Worm (Caenorhabditis elegans) whole organism, L4 larva: Measurements from ENCODE around the gene phb-2.

Experiments
- F26F4.8 ChIP-seq: fragments of 200-800 bp; sonication (Bioruptor generic); conservative IDR thresholded peaks from 2 replicates; pipeline ENCODE4 v1.3.6; 2022; ENCODE audit warnings: missing genetic modification characterization, missing compliant biosample characterization
- F49E8.2 ChIP-seq: sonication (generic microtip); optimal IDR thresholded peaks from 2 replicates; lab custom pipeline; 2016; ENCODE audit warnings: missing compliant biosample characterization, mild to moderate bottlenecking, missing genetic modification characterization, borderline replicate concordance
- Y105C5A.15 ChIP-seq: fragments of 200-800 bp; sonication (Bioruptor generic); IDR thresholded peaks from 2 replicates; pipeline ENCODE4 v1.3.6; 2022; ENCODE audit warnings: missing genetic modification characterization, missing compliant biosample characterization
- ZK337.2 ChIP-seq: fragments of 200-800 bp; sonication (Bioruptor generic); IDR thresholded peaks from 2 replicates; pipeline ENCODE4 v1.3.6; 2022; ENCODE audit warnings: missing genetic modification reagents, missing genetic modification characterization, missing compliant biosample characterization
- aly-2 ChIP-seq: sonication (generic microtip); optimal IDR thresholded peaks from 2 replicates; lab custom pipeline; 2018; ENCODE audit warnings: missing biosample characterization, missing genetic modification characterization
- ama-1 ChIP-seq: fragments of 150-350 bp; optimal IDR thresholded peaks from 2 replicates; lab custom pipeline; 2014; ENCODE audit warnings: inconsistent platforms, mixed read lengths
- attf-4 ChIP-seq: sonication (generic microtip); optimal IDR thresholded peaks from 3 replicates; lab custom pipeline; 2017; ENCODE audit warnings: missing biosample characterization, missing genetic modification characterization
- ceh-20 ChIP-seq: fragments of 200-800 bp; sonication (Bioruptor generic); IDR thresholded peaks from 2 replicates; pipeline ENCODE4 v1.3.6; 2022; ENCODE audit warnings: missing genetic modification reagents, missing genetic modification characterization, missing compliant biosample characterization
- ceh-28 ChIP-seq: fragments of 150-350 bp; optimal IDR thresholded peaks from 2 replicates; lab custom pipeline; 2014; ENCODE audit warnings: missing biosample characterization, missing genetic modification reagents, missing genetic modification characterization
- ceh-32 ChIP-seq: sonication (generic microtip); optimal IDR thresholded peaks from 2 replicates; lab custom pipeline; 2016; ENCODE audit warnings: mild to moderate bottlenecking, missing genetic modification characterization, missing compliant biosample characterization; ENCODE audit not compliant: poor library complexity
- ceh-44 ChIP-seq: fragments of 200-800 bp; sonication (Bioruptor generic); IDR thresholded peaks from 2 replicates; pipeline ENCODE4 v1.3.6; 2022; ENCODE audit warnings: missing genetic modification reagents, missing genetic modification characterization, missing compliant biosample characterization
- ceh-62 ChIP-seq: sonication (generic microtip); optimal IDR thresholded peaks from 2 replicates; lab custom pipeline; 2017; ENCODE audit warnings: missing biosample characterization, missing genetic modification characterization
- ces-1 ChIP-seq: fragments of 150-350 bp; sonication (generic microtip); optimal IDR thresholded peaks from 4 replicates; lab custom pipeline; 2014; ENCODE audit warnings: missing biosample characterization, missing genetic modification reagents, missing genetic modification characterization
- daf-16 ChIP-seq, 3 experiments: sonication (generic microtip); optimal IDR thresholded peaks; 2 replicates each; lab custom pipeline; 2016 to 2017; ENCODE audit warnings: missing genetic modification characterization in 3 of 3, missing genetic modification reagents in 3 of 3, mild to moderate bottlenecking in 2 of 3, missing compliant biosample characterization in 2 of 3, missing biosample characterization in 1 of 3, moderate library complexity in 1 of 3
- daf-19 ChIP-seq: fragments of 200-800 bp; sonication (Bioruptor generic); conservative IDR thresholded peaks from 2 replicates; pipeline ENCODE4 v1.3.6; 2022; ENCODE audit warnings: missing genetic modification characterization, missing compliant biosample characterization
- daf-8 ChIP-seq: fragments of 200-800 bp; sonication (Bioruptor generic); IDR thresholded peaks from 2 replicates; pipeline ENCODE4 v1.3.6; 2022; ENCODE audit warnings: missing genetic modification characterization, missing compliant biosample characterization
- dmd-6 ChIP-seq: fragments of 200-800 bp; sonication (Bioruptor generic); IDR thresholded peaks from 2 replicates; pipeline ENCODE4 v1.3.6; 2022; ENCODE audit warnings: missing genetic modification reagents, missing genetic modification characterization, missing compliant biosample characterization
- duxl-1 ChIP-seq: sonication (generic microtip); optimal IDR thresholded peaks from 2 replicates; lab custom pipeline; 2016; ENCODE audit warnings: mild to moderate bottlenecking, missing genetic modification characterization, moderate library complexity, missing compliant biosample characterization; ENCODE audit not compliant: poor library complexity
- dve-1 ChIP-seq: sonication (generic microtip); optimal IDR thresholded peaks from 2 replicates; lab custom pipeline; 2017; ENCODE audit warnings: antibody characterized with exemption, mild to moderate bottlenecking, missing genetic modification characterization, missing compliant biosample characterization; ENCODE audit not compliant: insufficient read depth
- fos-1 ChIP-seq: fragments of 150-350 bp; optimal IDR thresholded peaks from 2 replicates; lab custom pipeline; 2014; ENCODE audit warnings: missing biosample characterization, missing genetic modification characterization
- gei-8 ChIP-seq: fragments of 200-800 bp; sonication (Bioruptor generic); optimal IDR thresholded peaks from 2 replicates; lab custom pipeline; 2018; ENCODE audit warnings: mild to moderate bottlenecking, missing genetic modification characterization, missing compliant biosample characterization
- hlh-11 ChIP-seq: fragments of 200-800 bp; sonication (Bioruptor generic); optimal IDR thresholded peaks from 2 replicates; lab custom pipeline; 2018; ENCODE audit warnings: mild to moderate bottlenecking, missing genetic modification characterization, missing compliant biosample characterization
- hmg-1.1 ChIP-seq: fragments of 200-800 bp; sonication (Bioruptor generic); IDR thresholded peaks from 2 replicates; pipeline ENCODE4 v1.3.6; 2022; ENCODE audit warnings: missing genetic modification reagents, missing genetic modification characterization, missing compliant biosample characterization
- lin-1 ChIP-seq: fragments of 200-800 bp; sonication (Bioruptor generic); IDR thresholded peaks from 2 replicates; pipeline ENCODE4 v1.3.6; 2022; ENCODE audit warnings: missing genetic modification reagents, missing genetic modification characterization, missing compliant biosample characterization
- lin-29 ChIP-seq: fragments of 200-800 bp; sonication (Bioruptor generic); IDR thresholded peaks from 2 replicates; pipeline ENCODE4 v1.3.6; 2022; ENCODE audit warnings: missing genetic modification reagents, missing genetic modification characterization, missing compliant biosample characterization
- lin-38 ChIP-seq: fragments of 200-800 bp; sonication (Bioruptor generic); IDR thresholded peaks from 2 replicates; pipeline ENCODE4 v1.3.6; 2022; ENCODE audit warnings: missing genetic modification reagents, missing genetic modification characterization, missing compliant biosample characterization
- madf-9 ChIP-seq: fragments of 200-800 bp; sonication (Bioruptor generic); conservative IDR thresholded peaks from 2 replicates; pipeline ENCODE4 v1.3.6; 2022; ENCODE audit warnings: missing genetic modification reagents, missing genetic modification characterization, missing compliant biosample characterization
- mxl-2 ChIP-seq: fragments of 200-800 bp; sonication (Bioruptor generic); conservative IDR thresholded peaks from 2 replicates; pipeline ENCODE4 v1.3.6; 2022; ENCODE audit warnings: missing genetic modification reagents, missing genetic modification characterization, missing compliant biosample characterization
- mxl-3 ChIP-seq: fragments of 200-800 bp; sonication (Bioruptor generic); optimal IDR thresholded peaks from 2 replicates; lab custom pipeline; 2018; ENCODE audit warnings: mild to moderate bottlenecking, missing genetic modification characterization, missing compliant biosample characterization
- nhr-10 ChIP-seq: fragments of 150-350 bp; optimal IDR thresholded peaks from 2 replicates; lab custom pipeline; 2014; ENCODE audit warnings: missing biosample characterization, missing genetic modification characterization
- nhr-11 ChIP-seq: fragments of 150-350 bp; optimal IDR thresholded peaks from 2 replicates; lab custom pipeline; 2014; ENCODE audit warnings: missing biosample characterization, missing genetic modification characterization
- nhr-111 ChIP-seq: fragments of 200-800 bp; sonication (Bioruptor generic); optimal IDR thresholded peaks from 2 replicates; lab custom pipeline; 2018; ENCODE audit warnings: mild to moderate bottlenecking, missing genetic modification characterization, missing compliant biosample characterization
- nhr-237 ChIP-seq: sonication (generic microtip); optimal IDR thresholded peaks from 2 replicates; lab custom pipeline; 2017; ENCODE audit warnings: missing biosample characterization, missing genetic modification characterization
- nhr-25 ChIP-seq: sonication (generic microtip); optimal IDR thresholded peaks from 2 replicates; lab custom pipeline; 2017; ENCODE audit warnings: missing genetic modification characterization, mild to moderate bottlenecking, missing compliant biosample characterization, antibody characterized with exemption, moderate library complexity, borderline replicate concordance; ENCODE audit not compliant: insufficient read depth
- nhr-28 ChIP-seq: fragments of 150-350 bp; optimal IDR thresholded peaks from 2 replicates; lab custom pipeline; 2014; ENCODE audit warnings: missing biosample characterization, missing genetic modification characterization
- nhr-76 ChIP-seq: fragments of 150-350 bp; optimal IDR thresholded peaks from 2 replicates; lab custom pipeline; 2014; ENCODE audit warnings: missing biosample characterization, missing genetic modification characterization
- pha-4 ChIP-seq, 2 experiments: fragments of 150-350 bp in 1 of 2; fragments of 200-800 bp in 1 of 2; sonication (Bioruptor generic) in 1 of 2; IDR thresholded peaks in 1 of 2; optimal IDR thresholded peaks in 1 of 2; 2 replicates each; pipeline versions ENCODE4 v1.3.6 to Lab custom; 2014 to 2022; ENCODE audit warnings: missing genetic modification characterization in 2 of 2, missing genetic modification reagents in 2 of 2, missing biosample characterization in 1 of 2, missing compliant biosample characterization in 1 of 2
- php-3 ChIP-seq: fragments of 200-800 bp; sonication (Bioruptor generic); IDR thresholded peaks from 2 replicates; pipeline ENCODE4 v1.3.6; 2022; ENCODE audit warnings: missing genetic modification reagents, missing genetic modification characterization, missing compliant biosample characterization
- rbr-2 ChIP-seq: sonication (generic microtip); optimal IDR thresholded peaks from 2 replicates; lab custom pipeline; 2016; ENCODE audit warnings: missing genotype, missing genetic modification characterization, missing compliant biosample characterization
- set-16 ChIP-seq: fragments of 200-800 bp; sonication (Bioruptor generic); IDR thresholded peaks from 2 replicates; pipeline ENCODE4 v1.3.6; 2022; ENCODE audit warnings: missing genetic modification reagents, missing genetic modification characterization, missing compliant biosample characterization
- snpc-1.2 ChIP-seq: fragments of 200-800 bp; sonication (Bioruptor generic); IDR thresholded peaks from 2 replicates; pipeline ENCODE4 v1.3.6; 2022; ENCODE audit warnings: missing genetic modification reagents, missing genetic modification characterization, missing compliant biosample characterization
- spr-1 ChIP-seq: sonication (generic microtip); optimal IDR thresholded peaks from 2 replicates; lab custom pipeline; 2016; ENCODE audit warnings: mild to moderate bottlenecking, missing genetic modification characterization, missing compliant biosample characterization
- spr-3 ChIP-seq: fragments of 200-800 bp; sonication (Bioruptor generic); optimal IDR thresholded peaks from 2 replicates; lab custom pipeline; 2018; ENCODE audit warnings: mild to moderate bottlenecking, missing genetic modification characterization, missing compliant biosample characterization
- unc-130 ChIP-seq: sonication (generic microtip); optimal IDR thresholded peaks from 2 replicates; lab custom pipeline; 2016; ENCODE audit warnings: missing genetic modification reagents, missing genetic modification characterization, missing compliant biosample characterization
- unc-39 ChIP-seq: sonication (generic microtip); optimal IDR thresholded peaks from 2 replicates; lab custom pipeline; 2017; ENCODE audit warnings: missing biosample characterization, missing genetic modification characterization
- vab-7 ChIP-seq: fragments of 200-800 bp; sonication (Bioruptor generic); IDR thresholded peaks from 2 replicates; pipeline ENCODE4 v1.3.6; 2022; ENCODE audit warnings: missing genetic modification reagents, missing genetic modification characterization, missing compliant biosample characterization
- zag-1 ChIP-seq: fragments of 150-350 bp; optimal IDR thresholded peaks from 2 replicates; lab custom pipeline; 2014; ENCODE audit warnings: missing biosample characterization, missing genetic modification characterization
- zfp-2 ChIP-seq: sonication (generic microtip); optimal IDR thresholded peaks from 2 replicates; lab custom pipeline; 2016; ENCODE audit warnings: mild to moderate bottlenecking, missing genetic modification characterization, missing compliant biosample characterization
- ztf-11 ChIP-seq: fragments of 150-350 bp; optimal IDR thresholded peaks from 2 replicates; lab custom pipeline; 2014; ENCODE audit warnings: missing biosample characterization, missing genetic modification characterization

The phb-2 gene

ce11 chrII:6248503-6248902 lies 2.7 kb upstream of the phb-2 start (continued):
- TF ChIP-seq daf-19 (GFP tag; lab: Robert Waterston, UW) (peak; percentile 22; the same call in 1 of the 2 replicates), nhr-11 (tag; lab: Kevin White, UChicago) (no peak), nhr-10 (tag; lab: Kevin White, UChicago) (no peak), pha-4 (GFP tag; IDR thresholded peaks at IDR 0.05; lab: Robert Waterston, UW) (peak; percentile 57; the same call in 1 of the 2 replicates), pha-4 (tag; optimal IDR thresholded peaks at IDR 0.05; lab: Kevin White, UChicago) (no peak), daf-8 (no peak), ces-1 (GFP tag; lab: Kevin White, UChicago) (no peak), unc-39 (tag; lab: Kevin White, UChicago) (no peak), dve-1 (tag; lab: Kevin White, UChicago) (peak; percentile 70), nhr-76 (tag; lab: Kevin White, UChicago) (no peak), php-3 (GFP tag; lab: Robert Waterston, UW) (peak; percentile 67; the same call in 1 of the 2 replicates), nhr-111 (GFP tag; lab: Kevin White, UChicago) (peak; percentile 10), mxl-2 (GFP tag; lab: Robert Waterston, UW) (0 out of 2 replicates have a peak, but pooled peaks have one; percentile 13), snpc-1.2 (peak; percentile 77), hmg-1.1 (GFP tag; lab: Robert Waterston, UW) (peak; percentile 58), ZK337.2 (GFP tag; lab: Robert Waterston, UW) (0 out of 2 replicates have a peak, but pooled peaks have one; percentile 25), daf-16 (GFP tag; optimal IDR thresholded peaks at IDR 0.05; lab: Kevin White, UChicago) (peak in 1 of 2 experiments; percentile 54), daf-16 (tag; optimal IDR thresholded peaks at IDR 0.05; lab: Kevin White, UChicago) (peak; percentile 39), duxl-1 (peak; percentile 18), unc-130 (GFP tag; lab: Kevin White, UChicago) (peak; percentile 13), ceh-62 (tag; lab: Kevin White, UChicago) (no peak), dmd-6 (GFP tag; lab: Robert Waterston, UW) (peak; percentile 38; the same call in 1 of the 2 replicates), Y105C5A.15 (GFP tag; lab: Robert Waterston, UW) (peak; percentile 21; the same call in 1 of the 2 replicates), madf-9 (GFP tag; lab: Robert Waterston, UW) (no peak), ztf-11 (tag; lab: Kevin White, UChicago) (no peak), attf-4 (tag; lab: Kevin White, UChicago) (no peak), nhr-25 (tag; lab: Kevin White, UChicago) (no peak), lin-29 (GFP tag; lab: Robert Waterston, UW) (no peak), spr-3 (GFP tag; lab: Kevin White, UChicago) (peak; percentile 9), F26F4.8 (no peak; the same call in 1 of the 2 replicates), gei-8 (GFP tag; lab: Kevin White, UChicago) (no peak), zfp-2 (no peak), zag-1 (no peak), ceh-44 (GFP tag; lab: Robert Waterston, UW) (no peak), ceh-32 (no peak), mxl-3 (GFP tag; lab: Kevin White, UChicago) (peak; percentile 56), ceh-20 (0 out of 2 replicates have a peak, but pooled peaks have one; percentile 30), ama-1 (lab: Kevin White, UChicago) (no peak), nhr-28 (tag; lab: Kevin White, UChicago) (peak; percentile 3), aly-2 (tag; lab: Kevin White, UChicago) (no peak), fos-1 (tag; lab: Kevin White, UChicago) (no peak), F49E8.2 (tag; lab: Kevin White, UChicago) (peak; percentile 46), lin-38 (peak; percentile 70), set-16 (GFP tag; lab: Robert Waterston, UW) (peak; percentile 11; the same call in 1 of the 2 replicates), ceh-28 (tag; lab: Kevin White, UChicago) (no peak), vab-7 (GFP tag; lab: Robert Waterston, UW) (no peak; the same call in 1 of the 2 replicates), nhr-237 (tag; lab: Kevin White, UChicago) (no peak), spr-1 (tag; lab: Kevin White, UChicago) (peak; percentile 45), rbr-2 (peak; percentile 31), hlh-11 (tag; lab: Kevin White, UChicago) (peak; percentile 34), lin-1 (peak; percentile 76)
